Fruit fly (Drosophila melanogaster) whole organism, wandering third instar larva: Measurements from ENCODE around the gene RpS5b.

Experiments used
- Abd-B ChIP-seq: fragments of >200 bp; optimal IDR thresholded peaks from 2 replicates; lab custom pipeline; 2017; ENCODE audit warnings: missing biosample characterization, missing genetic modification characterization
- CG32264 ChIP-seq: fragments of 200-800 bp; sonication (Bioruptor generic); optimal IDR thresholded peaks from 2 replicates; lab custom pipeline; 2016; ENCODE audit warnings: missing biosample characterization, missing genetic modification characterization
- CG9705 ChIP-seq: fragments of 200-800 bp; sonication (Bioruptor generic); optimal IDR thresholded peaks from 2 replicates; lab custom pipeline; 2018; ENCODE audit warnings: missing biosample characterization, mild to moderate bottlenecking, missing genetic modification characterization
- CrebA ChIP-seq: fragments of 200-800 bp; sonication (Bioruptor generic); optimal IDR thresholded peaks from 2 replicates; lab custom pipeline; 2016; ENCODE audit warnings: missing biosample characterization, mild to moderate bottlenecking, missing genetic modification characterization, borderline replicate concordance
- Dfd ChIP-seq: fragments of >200 bp; optimal IDR thresholded peaks from 2 replicates; lab custom pipeline; 2017; ENCODE audit warnings: missing biosample characterization, missing genetic modification characterization
- Dif ChIP-seq: fragments of 200-275, 200-300 bp; sonication (Bioruptor generic); optimal IDR thresholded peaks from 2 replicates; lab custom pipeline; 2018; ENCODE audit warnings: missing biosample characterization, missing genetic modification characterization; ENCODE audit not compliant: partially characterized antibody
- GATAd ChIP-seq: sonication (Bioruptor generic); optimal IDR thresholded peaks from 2 replicates; lab custom pipeline; 2016; ENCODE audit warnings: missing biosample characterization, missing genetic modification characterization
- HLH106 ChIP-seq: fragments of 200-800 bp; optimal IDR thresholded peaks from 3 replicates; lab custom pipeline; 2019; ENCODE audit warnings: missing biosample characterization, mild to moderate bottlenecking, missing genetic modification characterization, moderate library complexity
- Hnf4 ChIP-seq: fragments of 200-800 bp; sonication (Bioruptor generic); optimal IDR thresholded peaks from 2 replicates; lab custom pipeline; 2016; ENCODE audit warnings: missing biosample characterization, mild to moderate bottlenecking, missing genetic modification characterization
- Hr78 ChIP-seq: fragments of >200 bp; optimal IDR thresholded peaks from 2 replicates; lab custom pipeline; 2017; ENCODE audit warnings: missing biosample characterization, missing genetic modification characterization
- Hr83 ChIP-seq: fragments of 200-300 bp; sonication (Bioruptor generic); optimal IDR thresholded peaks from 2 replicates; lab custom pipeline; 2016; ENCODE audit warnings: missing biosample characterization, mild to moderate bottlenecking, missing genetic modification characterization, moderate library complexity; ENCODE audit not compliant: poor library complexity, severe bottlenecking
- Jra ChIP-seq: sonication (Bioruptor generic); optimal IDR thresholded peaks from 2 replicates; lab custom pipeline; 2016; ENCODE audit warnings: missing biosample characterization, missing genetic modification characterization
- Mio ChIP-seq: sonication (Bioruptor generic); optimal IDR thresholded peaks from 2 replicates; lab custom pipeline; 2016; ENCODE audit warnings: missing biosample characterization, missing genetic modification characterization
- Myc ChIP-seq: fragments of >200 bp; optimal IDR thresholded peaks from 2 replicates; lab custom pipeline; 2017
- N ChIP-seq: fragments of >200 bp; optimal IDR thresholded peaks from 2 replicates; lab custom pipeline; 2018; ENCODE audit warnings: missing biosample characterization, missing external identifiers, missing genetic modification characterization
- OdsH ChIP-seq: fragments of 200-800 bp; sonication (Bioruptor generic); optimal IDR thresholded peaks from 2 replicates; lab custom pipeline; 2016; ENCODE audit warnings: missing biosample characterization, mild to moderate bottlenecking, missing genetic modification characterization
- Rel ChIP-seq, 2 experiments: fragments of 200-800 bp; sonication (Bioruptor generic) in 1 of 2; optimal IDR thresholded peaks; 2 replicates in 1 of 2; 3 replicates in 1 of 2; lab custom pipeline; 2016 to 2019; ENCODE audit warnings: mild to moderate bottlenecking in 2 of 2, missing biosample characterization in 2 of 2, missing genetic modification characterization in 2 of 2, moderate library complexity in 1 of 2
- Sp1 ChIP-seq: fragments of 200-800 bp; sonication (Bioruptor generic); optimal IDR thresholded peaks from 3 replicates; lab custom pipeline; 2019; ENCODE audit warnings: missing biosample characterization, mild to moderate bottlenecking, missing genetic modification characterization, moderate library complexity
- Vsx2 ChIP-seq: fragments of 200-300, 225-300 bp; sonication (Bioruptor generic); optimal IDR thresholded peaks from 2 replicates; lab custom pipeline; 2018; ENCODE audit warnings: missing biosample characterization, missing genetic modification characterization; ENCODE audit not compliant: partially characterized antibody
- br ChIP-seq: fragments of 200-800 bp; sonication (Bioruptor generic); optimal IDR thresholded peaks from 2 replicates; lab custom pipeline; 2016; ENCODE audit warnings: missing biosample characterization, missing genetic modification characterization
- brk ChIP-seq: fragments of 200-800 bp; sonication (Bioruptor generic); optimal IDR thresholded peaks from 2 replicates; lab custom pipeline; 2016; ENCODE audit warnings: missing biosample characterization, mild to moderate bottlenecking, missing genetic modification characterization
- dl ChIP-seq, 2 experiments: fragments of 175-275, 200-275 bp in 1 of 2; fragments of 200-275 bp in 1 of 2; sonication (Bioruptor generic); optimal IDR thresholded peaks; lab custom pipeline; 2018; ENCODE audit warnings: mild to moderate bottlenecking in 2 of 2, missing biosample characterization in 2 of 2, missing genetic modification characterization in 2 of 2, moderate library complexity in 2 of 2; ENCODE audit not compliant: partially characterized antibody in 2 of 2, insufficient read depth in 1 of 2
- dmrt93B ChIP-seq: fragments of 200-800 bp; sonication (Bioruptor generic); optimal IDR thresholded peaks from 2 replicates; lab custom pipeline; 2018; ENCODE audit warnings: missing biosample characterization, mild to moderate bottlenecking, missing genetic modification characterization
- dsf ChIP-seq: sonication (Bioruptor generic); optimal IDR thresholded peaks from 2 replicates; lab custom pipeline; 2016; ENCODE audit warnings: missing biosample characterization, missing genetic modification characterization, borderline replicate concordance
- ey ChIP-seq: fragments of 200-800 bp; sonication (Bioruptor generic); optimal IDR thresholded peaks from 2 replicates; lab custom pipeline; 2016; ENCODE audit warnings: missing biosample characterization, missing genetic modification characterization
- foxo ChIP-seq, 2 experiments: fragments of 200-800 bp; sonication (Bioruptor generic); optimal IDR thresholded peaks; 2 replicates in 1 of 2; 3 replicates in 1 of 2; lab custom pipeline; 2016 to 2017; ENCODE audit warnings: missing biosample characterization in 2 of 2, missing genetic modification characterization in 2 of 2
- fru ChIP-seq: fragments of 200-800 bp; sonication (Bioruptor generic); optimal IDR thresholded peaks from 3 replicates; lab custom pipeline; 2016; ENCODE audit warnings: missing biosample characterization, mild to moderate bottlenecking, missing genetic modification characterization
- h ChIP-seq: fragments of 200-800 bp; sonication (Bioruptor generic); optimal IDR thresholded peaks from 3 replicates; lab custom pipeline; 2016; ENCODE audit warnings: missing biosample characterization, mild to moderate bottlenecking, missing genetic modification characterization
- jim ChIP-seq: fragments of 175-275, 200-325 bp; sonication (Bioruptor generic); optimal IDR thresholded peaks from 2 replicates; lab custom pipeline; 2016; ENCODE audit warnings: missing biosample characterization, mild to moderate bottlenecking, missing genetic modification characterization
- lola ChIP-seq: fragments of >200 bp; optimal IDR thresholded peaks from 2 replicates; lab custom pipeline; 2017; ENCODE audit warnings: missing biosample characterization, missing genetic modification characterization
- pan ChIP-seq: fragments of >200 bp; optimal IDR thresholded peaks from 2 replicates; lab custom pipeline; 2017
- psq ChIP-seq: fragments of 200-800 bp; sonication (Bioruptor generic); optimal IDR thresholded peaks from 3 replicates; lab custom pipeline; 2017; ENCODE audit warnings: missing biosample characterization, mild to moderate bottlenecking, missing genetic modification characterization, moderate library complexity
- rgr ChIP-seq: fragments of 200-800 bp; sonication (Bioruptor generic); optimal IDR thresholded peaks from 3 replicates; lab custom pipeline; 2016; ENCODE audit warnings: missing biosample characterization, mild to moderate bottlenecking, missing genetic modification characterization
- sage ChIP-seq: fragments of 200-800 bp; sonication (Bioruptor generic); optimal IDR thresholded peaks from 2 replicates; lab custom pipeline; 2016; ENCODE audit warnings: missing biosample characterization, mild to moderate bottlenecking, missing genetic modification characterization
- sv ChIP-seq: fragments of 200-800 bp; sonication (Bioruptor generic); optimal IDR thresholded peaks from 3 replicates; lab custom pipeline; 2016; ENCODE audit warnings: missing biosample characterization, missing genetic modification characterization
- usp ChIP-seq: fragments of >200 bp; optimal IDR thresholded peaks from 2 replicates; lab custom pipeline; 2017; ENCODE audit warnings: missing biosample characterization, missing genetic modification characterization
- woc ChIP-seq: sonication (Bioruptor generic); optimal IDR thresholded peaks from 2 replicates; lab custom pipeline; 2016; ENCODE audit warnings: missing biosample characterization, mild to moderate bottlenecking, missing genetic modification characterization

Gene RpS5b

dm6 chr3R:14875274-14875964 is 25.9 kb downstream of the RpS5b start, which contains the start of gene btsz:
Gene btsz, minus strand, starts transcription at chr3R:14875488.
- peak; percentile 27 for TF ChIP-seq sv (GFP tag; lab: Kevin White, UChicago)
- no peak for TF ChIP-seq CG9705 (GFP tag; lab: Kevin White, UChicago)
- TF ChIP-seq, all 38 proteins: peak for 1

DNA sequence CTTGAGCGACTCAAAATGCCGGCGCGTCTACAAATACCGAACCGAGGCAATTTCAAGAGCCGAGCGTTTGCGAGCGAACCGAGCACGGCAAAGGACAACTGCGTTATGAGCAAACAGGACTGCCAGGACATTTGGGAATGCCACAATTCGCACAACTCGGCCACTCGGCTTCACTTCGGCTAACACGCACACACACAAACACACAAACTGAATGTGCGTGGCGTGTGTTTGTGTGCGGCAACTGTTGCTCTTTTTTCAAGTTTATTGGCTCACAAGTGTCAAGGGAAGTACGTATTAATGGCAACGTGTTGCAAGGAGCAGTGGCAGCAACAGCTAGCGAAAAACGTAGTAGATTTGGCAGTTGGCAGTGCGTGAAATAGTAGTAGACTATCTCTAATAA is 28.0 kb downstream of the RpS5b start:
- no peak for TF ChIP-seq Dif
- no peak for TF ChIP-seq brk (GFP tag; lab: Kevin White, UChicago)
- no peak for TF ChIP-seq dsf
- no peak for TF ChIP-seq pan
- TF ChIP-seq sv (GFP tag; lab: Kevin White, UChicago) = no peak
- TF ChIP-seq Mio (GFP tag; lab: Kevin White, UChicago) = no peak
- TF ChIP-seq OdsH (GFP tag; lab: Kevin White, UChicago) = no peak
- TF ChIP-seq dl (GFP tag; optimal IDR thresholded peaks at IDR 0.05; lab: Kevin White, UChicago; ENCODE audit: insufficient read depth in 1 of 2, partially characterized antibody in 2 of 2) = no peak
- no peak for TF ChIP-seq Sp1 (GFP tag; lab: Kevin White, UChicago)

DNA sequence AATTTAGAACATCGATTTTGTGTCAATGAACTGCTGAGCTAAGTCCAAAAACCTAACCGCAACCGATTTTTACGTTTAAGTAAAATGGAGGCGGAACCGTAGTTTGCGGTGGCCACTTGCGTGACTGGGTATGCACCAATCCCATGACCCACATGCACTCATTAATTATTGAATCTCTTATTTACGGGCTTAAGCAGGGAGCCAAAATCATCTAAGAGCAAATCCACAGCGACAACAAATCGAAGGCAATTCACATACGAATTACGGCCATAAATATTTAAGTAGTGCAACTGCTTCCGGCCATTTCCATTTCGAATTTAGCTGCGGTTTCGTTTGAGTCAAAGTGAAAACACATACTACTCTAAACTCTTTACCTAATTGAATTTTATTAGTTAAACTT is 36.5 kb downstream of the RpS5b start:
- TF ChIP-seq ey (GFP tag; lab: Kevin White, UChicago) = no peak
- TF ChIP-seq lola (GFP tag; lab: Kevin White, UChicago) = no peak
- TF ChIP-seq jim (GFP tag; lab: Kevin White, UChicago) = no peak
- TF ChIP-seq fru (GFP tag; lab: Kevin White, UChicago) = no peak
- no peak for TF ChIP-seq pan
- TF ChIP-seq Dfd = no peak
- no peak for TF ChIP-seq psq (GFP tag; lab: Kevin White, UChicago)
- TF ChIP-seq Abd-B (GFP tag; lab: Kevin White, UChicago) = no peak
- TF ChIP-seq sage (GFP tag; lab: Kevin White, UChicago) = no peak

DNA sequence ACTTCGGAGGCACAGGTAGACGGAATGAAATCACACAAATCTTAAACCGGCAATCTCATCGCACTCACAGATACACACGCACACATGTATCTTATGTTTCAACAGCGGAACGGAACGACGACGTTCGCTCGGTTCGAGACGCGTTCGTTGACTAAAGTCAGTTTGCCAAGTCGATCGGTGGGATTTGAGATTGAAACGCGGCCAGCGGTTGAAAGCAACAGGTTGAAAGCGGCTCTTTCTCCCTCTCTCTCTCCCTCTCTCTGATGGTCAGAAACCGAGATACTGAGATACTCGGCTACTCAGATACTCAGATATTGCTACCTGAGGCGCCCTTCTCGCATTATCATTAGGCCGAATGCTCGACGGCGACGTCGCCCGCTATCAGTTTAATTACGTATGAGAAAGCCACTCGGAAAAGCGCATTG is 47.6 kb downstream of the RpS5b start:
- TF ChIP-seq Sp1 (GFP tag; lab: Kevin White, UChicago) (peak; percentile 60), h (peak; percentile 74), CG32264 (GFP tag; lab: Kevin White, UChicago) (no peak), HLH106 (peak; percentile 21), Hr83 (GFP tag; lab: Kevin White, UChicago) (peak; percentile 82), sv (GFP tag; lab: Kevin White, UChicago) (no peak), Rel (GFP tag; optimal IDR thresholded peaks at IDR 0.05; lab: Kevin White, UChicago) (peak; percentile 29), Rel (tag; optimal IDR thresholded peaks at IDR 0.05; lab: Kevin White, UChicago) (peak; percentile 45), fru (GFP tag; lab: Kevin White, UChicago) (peak; percentile 68), Vsx2 (GFP tag; lab: Kevin White, UChicago) (peak; percentile 87), dmrt93B (GFP tag; lab: Kevin White, UChicago) (no peak), GATAd (GFP tag; lab: Kevin White, UChicago) (no peak), Myc (lab: Kevin White, UChicago) (no peak), dl (GFP tag; optimal IDR thresholded peaks at IDR 0.05; lab: Kevin White, UChicago; ENCODE audit: insufficient read depth in 1 of 2, partially characterized antibody in 2 of 2) (peak; percentile 40 to 61), Hr78 (GFP tag; lab: Kevin White, UChicago) (no peak), Dif (peak; percentile 41), brk (GFP tag; lab: Kevin White, UChicago) (peak; percentile 80), ey (GFP tag; lab: Kevin White, UChicago) (peak; percentile 17), Jra (GFP tag; lab: Kevin White, UChicago) (peak; percentile 35), foxo (GFP tag; optimal IDR thresholded peaks at IDR 0.05; lab: Kevin White, UChicago) (peak in 1 of 2 experiments; percentile 49), CG9705 (GFP tag; lab: Kevin White, UChicago) (peak; percentile 21), jim (GFP tag; lab: Kevin White, UChicago) (peak; percentile 38), CrebA (GFP tag; lab: Kevin White, UChicago) (peak; percentile 25), usp (no peak), Hnf4 (GFP tag; lab: Kevin White, UChicago) (peak; percentile 56), Dfd (no peak), br (GFP tag; lab: Kevin White, UChicago) (peak; percentile 73), woc (GFP tag; lab: Kevin White, UChicago) (peak; percentile 9), rgr (GFP tag; lab: Kevin White, UChicago) (peak; percentile 68), N (GFP tag; lab: Kevin White, UChicago) (no peak), dsf (no peak), OdsH (GFP tag; lab: Kevin White, UChicago) (peak; percentile 69), psq (GFP tag; lab: Kevin White, UChicago) (peak; percentile 50)
- TF ChIP-seq, all 38 proteins: peak for 22
